Worm (Caenorhabditis elegans) whole organism, young adult: ENCODE measurements around the gene F57B9.1.

ENCODE experiments used
- B0019.2 ChIP-seq: fragments of 200-800 bp; sonication (Bioruptor generic); conservative IDR thresholded peaks from 2 replicates; pipeline ENCODE4 v1.3.6; 2022; ENCODE audit warnings: missing genetic modification reagents, missing genetic modification characterization, missing compliant biosample characterization
- B0035.1 ChIP-seq: sonication (generic microtip); optimal IDR thresholded peaks from 2 replicates; lab custom pipeline; 2016; ENCODE audit warnings: missing genetic modification characterization, mild to moderate bottlenecking, missing compliant biosample characterization, missing genotype, missing genetic modification reagents
- B0336.3 ChIP-seq: fragments of 200-800 bp; sonication (Bioruptor generic); IDR thresholded peaks from 2 replicates; pipeline ENCODE4 v1.3.6; 2022; ENCODE audit warnings: missing genetic modification characterization, missing compliant biosample characterization
- C06A6.2 ChIP-seq: fragments of 200-800 bp; sonication (Bioruptor generic); conservative IDR thresholded peaks from 2 replicates; pipeline ENCODE4 v1.3.6; 2022; ENCODE audit warnings: missing genetic modification characterization, missing compliant biosample characterization
- F33H1.4 ChIP-seq: fragments of 200-800 bp; sonication (Bioruptor generic); IDR thresholded peaks from 2 replicates; pipeline ENCODE4 v1.3.6; 2022; ENCODE audit warnings: missing genetic modification reagents, missing genetic modification characterization, missing compliant biosample characterization
- F39B2.1 ChIP-seq: fragments of 200-800 bp; sonication (Bioruptor generic); IDR thresholded peaks from 2 replicates; pipeline ENCODE4 v1.3.6; 2022; ENCODE audit warnings: missing genetic modification reagents, missing genetic modification characterization, missing compliant biosample characterization
- F49E8.2 ChIP-seq: sonication (generic microtip); optimal IDR thresholded peaks from 3 replicates; lab custom pipeline; 2017; ENCODE audit warnings: missing genetic modification characterization, mild to moderate bottlenecking, missing compliant biosample characterization, antibody characterized with exemption, moderate library complexity; ENCODE audit not compliant: insufficient read depth
- Y53G8AR.9 ChIP-seq: fragments of 200-800 bp; sonication (Bioruptor generic); conservative IDR thresholded peaks from 2 replicates; pipeline ENCODE4 v1.3.6; 2022; ENCODE audit warnings: missing genetic modification reagents, missing genetic modification characterization, missing compliant biosample characterization
- Y56A3A.18 ChIP-seq: fragments of 200-800 bp; sonication (Bioruptor generic); IDR thresholded peaks from 2 replicates; pipeline ENCODE4 v1.3.6; 2022; ENCODE audit warnings: missing genetic modification reagents, missing genetic modification characterization, missing compliant biosample characterization
- Y79H2A.3 ChIP-seq: fragments of 200-800 bp; sonication (Bioruptor generic); conservative IDR thresholded peaks from 2 replicates; pipeline ENCODE4 v1.3.6; 2022; ENCODE audit warnings: missing genetic modification reagents, missing genetic modification characterization, missing compliant biosample characterization
- Y95B8A.8 ChIP-seq: fragments of 200-800 bp; sonication (Bioruptor generic); IDR thresholded peaks from 2 replicates; pipeline ENCODE4 v1.3.6; 2022; ENCODE audit warnings: missing genetic modification reagents, missing genetic modification characterization, missing compliant biosample characterization
- ama-1 ChIP-seq, 3 experiments: fragments of 150-350 bp in 1 of 3; sonication (generic microtip) in 2 of 3; optimal IDR thresholded peaks; 2 replicates each; lab custom pipeline; 2014 to 2018; ENCODE audit warnings: missing biosample characterization in 2 of 3, missing genetic modification characterization in 2 of 3, missing genetic modification reagents in 2 of 3
- aptf-2 ChIP-seq: fragments of 200-800 bp; sonication (Bioruptor generic); conservative IDR thresholded peaks from 2 replicates; pipeline ENCODE4 v1.3.6; 2022; ENCODE audit warnings: missing genetic modification reagents, missing genetic modification characterization, missing compliant biosample characterization
- athp-1 ChIP-seq: sonication (generic microtip); optimal IDR thresholded peaks from 2 replicates; lab custom pipeline; 2017; ENCODE audit warnings: mild to moderate bottlenecking, missing genetic modification characterization, missing compliant biosample characterization
- attf-3 ChIP-seq: fragments of 200-800 bp; sonication (Bioruptor generic); conservative IDR thresholded peaks from 2 replicates; pipeline ENCODE4 v1.3.6; 2022; ENCODE audit warnings: missing genetic modification reagents, missing genetic modification characterization, missing compliant biosample characterization
- ccch-3 ChIP-seq: fragments of 200-800 bp; sonication (Bioruptor generic); optimal IDR thresholded peaks from 2 replicates; lab custom pipeline; 2018; ENCODE audit warnings: mild to moderate bottlenecking, missing genetic modification characterization, missing compliant biosample characterization
- ceh-27 ChIP-seq: fragments of 200-800 bp; sonication (Bioruptor generic); optimal IDR thresholded peaks from 2 replicates; lab custom pipeline; 2018; ENCODE audit warnings: mild to moderate bottlenecking, missing genetic modification characterization, moderate library complexity, missing compliant biosample characterization
- ceh-40 ChIP-seq: fragments of 200-800 bp; sonication (Bioruptor generic); IDR thresholded peaks from 2 replicates; pipeline ENCODE4 v1.3.6; 2022; ENCODE audit warnings: missing genetic modification characterization, missing compliant biosample characterization
- ceh-91 ChIP-seq: fragments of 200-800 bp; sonication (Bioruptor generic); IDR thresholded peaks from 2 replicates; pipeline ENCODE4 v1.3.6; 2022; ENCODE audit warnings: missing genetic modification reagents, missing genetic modification characterization, missing compliant biosample characterization
- dpff-1 ChIP-seq: sonication (generic microtip); optimal IDR thresholded peaks from 2 replicates; lab custom pipeline; 2017; ENCODE audit warnings: mild to moderate bottlenecking, missing genetic modification characterization, missing compliant biosample characterization
- dpl-1 ChIP-seq: fragments of 150-350 bp; optimal IDR thresholded peaks from 2 replicates; lab custom pipeline; 2014; ENCODE audit warnings: missing biosample characterization, missing genetic modification reagents, missing genetic modification characterization
- efl-1 ChIP-seq: fragments of 150-350 bp; optimal IDR thresholded peaks from 2 replicates; lab custom pipeline; 2014; ENCODE audit warnings: missing biosample characterization, missing genetic modification reagents, missing genetic modification characterization
- ekl-4 ChIP-seq: fragments of 200-800 bp; sonication (Bioruptor generic); IDR thresholded peaks from 2 replicates; pipeline ENCODE4 v1.3.6; 2022; ENCODE audit warnings: missing genetic modification reagents, missing genetic modification characterization, missing compliant biosample characterization
- him-1 ChIP-seq: sonication (generic microtip); optimal IDR thresholded peaks from 2 replicates; lab custom pipeline; 2016; ENCODE audit warnings: missing genotype, missing genetic modification reagents, missing genetic modification characterization, missing compliant biosample characterization
- hlh-12 ChIP-seq: sonication (generic microtip); optimal IDR thresholded peaks from 2 replicates; lab custom pipeline; 2016; ENCODE audit warnings: missing genetic modification characterization, missing compliant biosample characterization
- hsf-1 ChIP-seq: fragments of 200-800 bp; sonication (Bioruptor generic); IDR thresholded peaks from 2 replicates; pipeline ENCODE4 v1.3.6; 2022; ENCODE audit warnings: missing genetic modification reagents, missing genetic modification characterization, missing compliant biosample characterization
- lin-35 ChIP-seq, 3 experiments: fragments of 150-350 bp in 2 of 3; sonication (generic microtip) in 1 of 3; optimal IDR thresholded peaks; 2 replicates each; lab custom pipeline; 2014 to 2018; ENCODE audit warnings: missing biosample characterization in 3 of 3, missing genetic modification characterization in 3 of 3, missing genetic modification reagents in 3 of 3
- madf-10 ChIP-seq: sonication (generic microtip); optimal IDR thresholded peaks from 2 replicates; lab custom pipeline; 2016; ENCODE audit warnings: mild to moderate bottlenecking, missing genetic modification characterization, missing compliant biosample characterization
- madf-6 ChIP-seq: fragments of 200-800 bp; sonication (Bioruptor generic); IDR thresholded peaks from 2 replicates; pipeline ENCODE4 v1.3.6; 2022; ENCODE audit warnings: missing genetic modification reagents, missing genetic modification characterization, missing compliant biosample characterization
- madf-8 ChIP-seq: fragments of 200-800 bp; sonication (Bioruptor generic); conservative IDR thresholded peaks from 2 replicates; pipeline ENCODE4 v1.3.6; 2022; ENCODE audit warnings: missing genetic modification reagents, missing genetic modification characterization, missing compliant biosample characterization
- mes-4 ChIP-seq: sonication (generic microtip); optimal IDR thresholded peaks from 2 replicates; lab custom pipeline; 2016; ENCODE audit warnings: missing genotype, missing genetic modification characterization, missing compliant biosample characterization
- nfyb-1 ChIP-seq: fragments of 200-800 bp; sonication (Bioruptor generic); IDR thresholded peaks from 2 replicates; pipeline ENCODE4 v1.3.6; 2022; ENCODE audit warnings: missing genetic modification reagents, missing genetic modification characterization, missing compliant biosample characterization
- nhr-120 ChIP-seq: fragments of 200-800 bp; sonication (Bioruptor generic); IDR thresholded peaks from 2 replicates; pipeline ENCODE4 v1.3.6; 2022; ENCODE audit warnings: missing genetic modification characterization, missing compliant biosample characterization
- repo-1 ChIP-seq: sonication (generic microtip); optimal IDR thresholded peaks from 2 replicates; lab custom pipeline; 2017; ENCODE audit warnings: mild to moderate bottlenecking, missing genetic modification characterization, missing compliant biosample characterization
- sdz-38 ChIP-seq: sonication (generic microtip); optimal IDR thresholded peaks from 2 replicates; lab custom pipeline; 2016; ENCODE audit warnings: missing genotype, missing genetic modification characterization, missing compliant biosample characterization
- snpc-1.3 ChIP-seq: sonication (generic microtip); optimal IDR thresholded peaks from 2 replicates; lab custom pipeline; 2017; ENCODE audit warnings: missing genetic modification characterization, mild to moderate bottlenecking, missing compliant biosample characterization, antibody characterized with exemption, moderate library complexity, missing genotype, missing genetic modification reagents; ENCODE audit not compliant: insufficient read depth
- somi-1 ChIP-seq: fragments of 200-800 bp; sonication (Bioruptor generic); optimal IDR thresholded peaks from 2 replicates; lab custom pipeline; 2018; ENCODE audit warnings: mild to moderate bottlenecking, missing genetic modification characterization, missing compliant biosample characterization
- tbp1 ChIP-seq: fragments of 200-800 bp; sonication (Bioruptor generic); optimal IDR thresholded peaks from 2 replicates; lab custom pipeline; 2018; ENCODE audit warnings: mild to moderate bottlenecking, missing genetic modification characterization, missing compliant biosample characterization
- tbx-9 ChIP-seq: sonication (generic microtip); optimal IDR thresholded peaks from 2 replicates; lab custom pipeline; 2016; ENCODE audit warnings: borderline replicate concordance, missing genetic modification characterization, inconsistent platforms, missing compliant biosample characterization
- tlf-1 ChIP-seq: fragments of 200-800 bp; sonication (Bioruptor generic); optimal IDR thresholded peaks from 2 replicates; lab custom pipeline; 2018; ENCODE audit warnings: mild to moderate bottlenecking, missing genetic modification characterization, missing compliant biosample characterization
- unc-130 ChIP-seq: sonication (generic microtip); optimal IDR thresholded peaks from 2 replicates; lab custom pipeline; 2016; ENCODE audit warnings: missing genetic modification reagents, missing genetic modification characterization, missing compliant biosample characterization
- unc-62 ChIP-seq: fragments of 150-350 bp; optimal IDR thresholded peaks from 2 replicates; lab custom pipeline; 2014; ENCODE audit warnings: missing biosample characterization, missing genetic modification reagents, missing genetic modification characterization
- xnd-1 ChIP-seq: sonication (generic microtip); optimal IDR thresholded peaks from 2 replicates; lab custom pipeline; 2016; ENCODE audit warnings: missing genotype, missing genetic modification reagents, missing genetic modification characterization, missing compliant biosample characterization
- ztf-26 ChIP-seq: sonication (generic microtip); optimal IDR thresholded peaks from 2 replicates; lab custom pipeline; 2017; ENCODE audit warnings: missing genetic modification characterization, missing compliant biosample characterization
- ztf-3 ChIP-seq: fragments of 200-800 bp; sonication (Bioruptor generic); optimal IDR thresholded peaks from 2 replicates; lab custom pipeline; 2018; ENCODE audit warnings: mild to moderate bottlenecking, missing genetic modification characterization, missing compliant biosample characterization
- ztf-6 ChIP-seq: fragments of 200-800 bp; sonication (Bioruptor generic); IDR thresholded peaks from 2 replicates; pipeline ENCODE4 v1.3.6; 2022; ENCODE audit warnings: missing genetic modification reagents, missing genetic modification characterization, missing compliant biosample characterization

The F57B9.1 gene

DNA sequence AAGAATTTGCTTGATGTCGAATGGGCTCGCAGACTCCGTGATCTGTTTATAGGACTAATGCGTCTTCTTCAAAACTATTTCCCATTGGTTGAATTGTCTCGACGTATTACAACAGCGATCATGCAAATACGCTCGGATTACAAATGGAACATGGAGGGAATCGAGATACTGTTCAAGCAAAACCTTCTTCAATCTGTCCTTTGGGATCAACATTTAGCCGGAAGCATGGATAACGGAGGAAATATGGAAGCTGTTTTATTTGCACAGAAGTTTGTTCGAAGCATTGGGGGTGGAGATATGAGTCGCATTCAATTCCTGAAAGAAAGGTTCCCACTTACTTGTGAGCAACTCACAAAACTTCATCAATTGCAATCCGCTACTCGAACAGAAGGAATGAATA is 6.1 kb upstream of the F57B9.1 start:
- TF ChIP-seq mes-4 (tag; lab: Kevin White, UChicago) = no peak

DNA sequence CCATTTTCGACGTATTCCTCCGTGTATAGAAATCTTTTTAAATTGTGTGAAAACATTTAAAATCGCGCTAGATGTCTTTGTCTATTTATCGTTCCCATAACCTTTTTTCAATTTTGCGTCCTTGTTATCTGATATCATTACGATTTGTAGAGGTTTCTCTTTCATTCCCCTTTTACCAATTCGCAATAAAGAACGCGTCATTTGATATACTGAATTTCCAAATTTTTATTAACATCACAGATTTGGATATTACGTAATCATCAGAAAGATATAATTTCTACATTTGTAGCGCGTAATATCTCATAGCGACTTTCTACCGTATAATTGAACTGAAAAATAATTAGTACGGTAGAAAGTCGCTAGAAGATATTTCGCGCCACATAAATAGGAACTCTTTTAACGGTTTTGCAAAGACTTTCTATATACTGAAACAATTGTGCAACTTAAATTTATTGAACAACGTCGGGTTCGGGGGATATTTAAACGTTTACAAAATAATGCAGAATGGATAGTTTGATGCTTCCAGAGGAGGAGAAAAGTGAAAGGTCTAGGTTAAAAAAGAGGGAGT is 3.1 kb upstream of the F57B9.1 start:
- TF ChIP-seq tlf-1 (GFP tag; lab: Kevin White, UChicago) = no peak
- peak; percentile 11 for TF ChIP-seq xnd-1
- no peak for TF ChIP-seq somi-1 (GFP tag; lab: Kevin White, UChicago)
- TF ChIP-seq ceh-40 = no peak
- no peak for TF ChIP-seq unc-62 (GFP tag; lab: Kevin White, UChicago)
- TF ChIP-seq ztf-6 (GFP tag; lab: Robert Waterston, UW) = no peak
- 0 out of 2 replicates have a peak, but pooled peaks have one; percentile 22 for TF ChIP-seq Y53G8AR.9
- 0 out of 2 replicates have a peak, but pooled peaks have one; percentile 46 for TF ChIP-seq Y56A3A.18 (GFP tag; lab: Robert Waterston, UW)
- peak; percentile 99 for TF ChIP-seq him-1
- no peak for TF ChIP-seq C06A6.2 (GFP tag; lab: Robert Waterston, UW)
- TF ChIP-seq lin-35 (GFP tag; optimal IDR thresholded peaks at IDR 0.05; lab: Kevin White, UChicago) = peak in 1 of 3 experiments; percentile 38
- peak; percentile 70 for TF ChIP-seq ekl-4 (GFP tag; lab: Robert Waterston, UW)
- TF ChIP-seq athp-1 (tag; lab: Kevin White, UChicago) = peak; percentile 71
- TF ChIP-seq ama-1 (optimal IDR thresholded peaks at IDR 0.05; lab: Kevin White, UChicago) = no peak
- TF ChIP-seq ama-1 (GFP tag; optimal IDR thresholded peaks at IDR 0.05; lab: Kevin White, UChicago) = peak in 1 of 2 experiments; percentile 75
- TF ChIP-seq nfyb-1 (GFP tag; lab: Robert Waterston, UW) = peak; percentile 49; the same call in 1 of the 2 replicates
- TF ChIP-seq snpc-1.3 = peak; percentile 25
- peak; percentile 64 for TF ChIP-seq efl-1 (GFP tag; lab: Kevin White, UChicago)
- no peak for TF ChIP-seq tbp1 (GFP tag; lab: Kevin White, UChicago)
- TF ChIP-seq aptf-2 = no peak
- TF ChIP-seq hsf-1 (GFP tag; lab: Robert Waterston, UW) = peak; percentile 28; the same call in 1 of the 2 replicates
- TF ChIP-seq mes-4 (tag; lab: Kevin White, UChicago) = no peak
- no peak for TF ChIP-seq ceh-27 (GFP tag; lab: Kevin White, UChicago)
- no peak for TF ChIP-seq attf-3 (GFP tag; lab: Robert Waterston, UW)
- TF ChIP-seq B0035.1 = peak; percentile 36
- TF ChIP-seq ztf-26 = no peak
- no peak for TF ChIP-seq nhr-120
- TF ChIP-seq hlh-12 (tag; lab: Kevin White, UChicago) = no peak
- TF ChIP-seq tbx-9 = no peak
- TF ChIP-seq sdz-38 = no peak
- TF ChIP-seq B0019.2 (GFP tag; lab: Robert Waterston, UW) = no peak
- TF ChIP-seq dpff-1 = peak; percentile 40
- TF ChIP-seq Y95B8A.8 (GFP tag; lab: Robert Waterston, UW) = peak; percentile 12; the same call in 1 of the 2 replicates
- TF ChIP-seq madf-10 (tag; lab: Kevin White, UChicago) = no peak
- no peak for TF ChIP-seq ccch-3
- TF ChIP-seq F33H1.4 (GFP tag; lab: Robert Waterston, UW) = peak; percentile 61
- TF ChIP-seq F49E8.2 (tag; lab: Kevin White, UChicago) = peak; percentile 33
- TF ChIP-seq F39B2.1 (GFP tag; lab: Robert Waterston, UW) = 0 out of 2 replicates have a peak, but pooled peaks have one; percentile 13
- peak; percentile 62; the same call in 1 of the 2 replicates for TF ChIP-seq Y79H2A.3 (GFP tag; lab: Robert Waterston, UW)
- peak; percentile 72 for TF ChIP-seq ceh-91 (GFP tag; lab: Robert Waterston, UW)
- TF ChIP-seq madf-6 (GFP tag; lab: Robert Waterston, UW) = peak; percentile 76
- TF ChIP-seq unc-130 (GFP tag; lab: Kevin White, UChicago) = no peak
- TF ChIP-seq repo-1 (tag; lab: Kevin White, UChicago) = peak; percentile 5
- TF ChIP-seq ztf-3 (GFP tag; lab: Kevin White, UChicago) = no peak
- peak; percentile 45; the same call in 1 of the 2 replicates for TF ChIP-seq madf-8 (GFP tag; lab: Robert Waterston, UW)
- TF ChIP-seq B0336.3 = peak; percentile 82
- TF ChIP-seq dpl-1 (GFP tag; lab: Kevin White, UChicago) = peak; percentile 18
